Fruit fly (Drosophila melanogaster) whole organism, embryonic: ENCODE data around the gene CG16957.

ENCODE experiments used
- Abd-B ChIP-seq: fragments of 200-800 bp; sonication (Bioruptor generic); optimal IDR thresholded peaks from 2 replicates; lab custom pipeline; 2018; ENCODE audit warnings: missing biosample characterization, mild to moderate bottlenecking, missing genetic modification characterization, moderate library complexity
- Bgb ChIP-seq: fragments of 200-800 bp; sonication (Bioruptor generic); IDR thresholded peaks from 2 replicates; pipeline ENCODE4 v1.3.6; 2022; ENCODE audit warnings: missing biosample characterization, missing genetic modification characterization; ENCODE audit not compliant: partially characterized antibody
- Blimp-1 ChIP-seq: fragments of 200-800 bp; sonication (Bioruptor generic); optimal IDR thresholded peaks from 3 replicates; lab custom pipeline; 2018; ENCODE audit warnings: missing biosample characterization, missing genetic modification characterization, mild to moderate bottlenecking, moderate library complexity, missing genetic modification reagents
- CG10959 ChIP-seq: fragments of 200-800 bp; sonication (Bioruptor generic); IDR thresholded peaks from 2 replicates; pipeline ENCODE4 v1.3.6; 2022; ENCODE audit warnings: missing biosample characterization, missing genetic modification characterization
- CG10979 ChIP-seq: fragments of 200-800 bp; sonication (Bioruptor generic); optimal IDR thresholded peaks from 2 replicates; lab custom pipeline; 2018; ENCODE audit warnings: missing biosample characterization, mild to moderate bottlenecking, missing genetic modification characterization, moderate library complexity
- CG12071 ChIP-seq: fragments of 200-800 bp; sonication (Bioruptor generic); optimal IDR thresholded peaks from 3 replicates; lab custom pipeline; 2018; ENCODE audit warnings: missing biosample characterization, mild to moderate bottlenecking, missing genetic modification characterization
- CG12104 ChIP-seq: fragments of 200-800 bp; sonication (Bioruptor generic); optimal IDR thresholded peaks from 3 replicates; lab custom pipeline; 2016; ENCODE audit warnings: missing biosample characterization, missing genetic modification characterization
- CG12299 ChIP-seq: fragments of 200-800 bp; sonication (Bioruptor generic); optimal IDR thresholded peaks from 2 replicates; lab custom pipeline; 2018; ENCODE audit warnings: missing biosample characterization, mild to moderate bottlenecking, missing genetic modification characterization
- CG12391 ChIP-seq: fragments of 200-800 bp; sonication (Bioruptor generic); optimal IDR thresholded peaks from 3 replicates; lab custom pipeline; 2018; ENCODE audit warnings: missing biosample characterization, mild to moderate bottlenecking, missing genetic modification characterization, moderate library complexity
- CG12744 ChIP-seq: fragments of 200-800 bp; sonication (Bioruptor generic); optimal IDR thresholded peaks from 2 replicates; lab custom pipeline; 2016; ENCODE audit warnings: missing biosample characterization, missing genetic modification characterization
- CG12769 ChIP-seq: fragments of 200-800 bp; sonication (Bioruptor generic); optimal IDR thresholded peaks from 2 replicates; lab custom pipeline; 2019; ENCODE audit warnings: missing biosample characterization, mild to moderate bottlenecking, missing genetic modification characterization, moderate library complexity
- CG15601 ChIP-seq: fragments of 200-800 bp; sonication (Bioruptor generic); optimal IDR thresholded peaks from 3 replicates; lab custom pipeline; 2019; ENCODE audit warnings: missing biosample characterization, mild to moderate bottlenecking, missing genetic modification characterization, moderate library complexity
- CG16813 ChIP-seq: fragments of 200-800 bp; sonication (Bioruptor generic); IDR thresholded peaks from 3 replicates; pipeline ENCODE4 v1.3.6; 2022; ENCODE audit warnings: missing biosample characterization, missing genetic modification characterization; ENCODE audit not compliant: partially characterized antibody
- CG16863 ChIP-seq: fragments of 200-800 bp; sonication (Bioruptor generic); optimal IDR thresholded peaks from 3 replicates; lab custom pipeline; 2016; ENCODE audit warnings: missing biosample characterization, missing genetic modification characterization
- CG2889 ChIP-seq: fragments of 200-800 bp; sonication (Bioruptor generic); IDR thresholded peaks from 3 replicates; pipeline ENCODE4 v1.3.6; 2022; ENCODE audit warnings: missing biosample characterization, missing genetic modification characterization
- CG4707 ChIP-seq: fragments of 200-800 bp; sonication (Bioruptor generic); optimal IDR thresholded peaks from 2 replicates; lab custom pipeline; 2018; ENCODE audit warnings: missing biosample characterization, mild to moderate bottlenecking, missing genetic modification characterization, moderate library complexity
- CG6272 ChIP-seq: fragments of 200-800 bp; sonication (Bioruptor generic); IDR thresholded peaks from 2 replicates; pipeline ENCODE4 v1.3.6; 2022; ENCODE audit warnings: missing biosample characterization, missing genetic modification characterization
- CG6765 ChIP-seq: fragments of 200-800 bp; sonication (Bioruptor generic); optimal IDR thresholded peaks from 3 replicates; lab custom pipeline; 2017; ENCODE audit warnings: missing biosample characterization, mild to moderate bottlenecking, missing genetic modification characterization
- CG7271 ChIP-seq: fragments of 200-800 bp; sonication (Bioruptor generic); optimal IDR thresholded peaks from 2 replicates; lab custom pipeline; 2018; ENCODE audit warnings: missing biosample characterization, mild to moderate bottlenecking, missing genetic modification characterization, moderate library complexity
- CG7372 ChIP-seq: fragments of 200-800 bp; sonication (Bioruptor generic); IDR thresholded peaks from 2 replicates; pipeline ENCODE4 v1.3.6; 2022; ENCODE audit warnings: missing biosample characterization, missing genetic modification characterization
- CG8281 ChIP-seq: fragments of 200-800 bp; sonication (Bioruptor generic); optimal IDR thresholded peaks from 2 replicates; lab custom pipeline; 2018; ENCODE audit warnings: missing biosample characterization, mild to moderate bottlenecking, missing genetic modification characterization, moderate library complexity
- CG8924 ChIP-seq: fragments of 200-800 bp; optimal IDR thresholded peaks from 3 replicates; lab custom pipeline; 2019; ENCODE audit warnings: missing biosample characterization, mild to moderate bottlenecking, missing genetic modification characterization, moderate library complexity
- CG9437 ChIP-seq: fragments of 200-800 bp; sonication (Bioruptor generic); optimal IDR thresholded peaks from 2 replicates; lab custom pipeline; 2018; ENCODE audit warnings: missing biosample characterization, mild to moderate bottlenecking, missing genetic modification characterization
- D19A ChIP-seq: fragments of 200-800 bp; optimal IDR thresholded peaks from 3 replicates; lab custom pipeline; 2019; ENCODE audit warnings: missing biosample characterization, mild to moderate bottlenecking, missing genetic modification characterization, moderate library complexity
- Doc2 ChIP-seq: fragments of 200-800 bp; sonication (Bioruptor generic); IDR thresholded peaks from 2 replicates; pipeline ENCODE4 v1.3.6; 2022; ENCODE audit warnings: missing biosample characterization, missing genetic modification characterization
- Dref ChIP-seq: fragments of 200-800 bp; sonication (Bioruptor generic); IDR thresholded peaks from 2 replicates; pipeline ENCODE4 v1.3.6; 2022; ENCODE audit warnings: missing biosample characterization, missing genetic modification characterization
- Fer2 ChIP-seq: fragments of 200-800 bp; sonication (Bioruptor generic); optimal IDR thresholded peaks from 2 replicates; lab custom pipeline; 2018; ENCODE audit warnings: missing biosample characterization, mild to moderate bottlenecking, missing genetic modification characterization, moderate library complexity
- HLH54F ChIP-seq: fragments of 200-800 bp; sonication (Bioruptor generic); optimal IDR thresholded peaks from 3 replicates; lab custom pipeline; 2016; ENCODE audit warnings: missing biosample characterization, missing genetic modification characterization
- Mad ChIP-seq: fragments of 200-800 bp; sonication (Bioruptor generic); optimal IDR thresholded peaks from 2 replicates; lab custom pipeline; 2016; ENCODE audit warnings: missing biosample characterization, missing genetic modification characterization
- Max ChIP-seq: fragments of 200-800 bp; sonication (Bioruptor generic); optimal IDR thresholded peaks from 2 replicates; lab custom pipeline; 2016; ENCODE audit warnings: missing biosample characterization, mild to moderate bottlenecking, missing genetic modification characterization
- Med ChIP-seq: fragments of 200-800 bp; sonication (Bioruptor generic); peaks from one replicate; lab custom pipeline; 2016; ENCODE audit warnings: missing biosample characterization, missing genetic modification characterization, mild to moderate bottlenecking, inconsistent platforms, moderate library complexity
- Sry-δ ChIP-seq: fragments of 200-800 bp; sonication (Bioruptor generic); optimal IDR thresholded peaks from 2 replicates; lab custom pipeline; 2016; ENCODE audit warnings: missing biosample characterization, missing genetic modification characterization
- ara ChIP-seq: fragments of 200-800 bp; sonication (Bioruptor generic); IDR thresholded peaks from 2 replicates; pipeline ENCODE4 v1.3.6; 2022; ENCODE audit warnings: missing biosample characterization, missing genetic modification characterization
- chn ChIP-seq: fragments of 200-800 bp; sonication (Bioruptor generic); optimal IDR thresholded peaks from 2 replicates; lab custom pipeline; 2016; ENCODE audit warnings: missing biosample characterization, missing genetic modification characterization
- ems ChIP-seq: fragments of 200-800 bp; sonication (Bioruptor generic); optimal IDR thresholded peaks from 3 replicates; lab custom pipeline; 2016; ENCODE audit warnings: missing biosample characterization, missing genetic modification characterization
- gcm ChIP-seq: fragments of 200-800 bp; sonication (Bioruptor generic); optimal IDR thresholded peaks from 2 replicates; lab custom pipeline; 2019; ENCODE audit warnings: missing biosample characterization, mild to moderate bottlenecking, missing genetic modification characterization, moderate library complexity
- gro ChIP-seq: fragments of 200-800 bp; sonication (Bioruptor generic); optimal IDR thresholded peaks from 2 replicates; lab custom pipeline; 2016; ENCODE audit warnings: missing biosample characterization, missing genetic modification characterization
- ham ChIP-seq: fragments of 200-800 bp; sonication (Bioruptor generic); IDR thresholded peaks from 2 replicates; pipeline ENCODE4 v1.3.6; 2022; ENCODE audit warnings: missing biosample characterization, missing genetic modification characterization
- hbn ChIP-seq: fragments of 200-800 bp; sonication (Bioruptor generic); IDR thresholded peaks from 2 replicates; pipeline ENCODE4 v1.3.6; 2022; ENCODE audit warnings: missing biosample characterization, missing genetic modification characterization; ENCODE audit not compliant: partially characterized antibody
- jing ChIP-seq: fragments of 200-800 bp; sonication (Bioruptor generic); optimal IDR thresholded peaks from 2 replicates; lab custom pipeline; 2018; ENCODE audit warnings: missing biosample characterization, mild to moderate bottlenecking, missing genetic modification characterization
- klu ChIP-seq: fragments of 200-800 bp; sonication (Bioruptor generic); IDR thresholded peaks from 2 replicates; pipeline ENCODE4 v1.3.6; 2022; ENCODE audit warnings: missing biosample characterization, missing genetic modification characterization
- lov ChIP-seq, 2 experiments: fragments of 200-800 bp in 1 of 2; fragments of >200 bp in 1 of 2; sonication (Bioruptor generic) in 1 of 2; IDR thresholded peaks in 1 of 2; optimal IDR thresholded peaks in 1 of 2; 2 replicates in 1 of 2; 3 replicates in 1 of 2; pipeline versions ENCODE4 v1.3.6 to Lab custom; 2017 to 2022; ENCODE audit warnings: missing biosample characterization in 1 of 2, missing genetic modification characterization in 1 of 2
- nmo ChIP-seq: fragments of 200-800 bp; sonication (Bioruptor generic); optimal IDR thresholded peaks from 2 replicates; lab custom pipeline; 2018; ENCODE audit warnings: missing biosample characterization, mild to moderate bottlenecking, missing genetic modification characterization, moderate library complexity
- nom ChIP-seq: fragments of 200-800 bp; sonication (Bioruptor generic); optimal IDR thresholded peaks from 2 replicates; lab custom pipeline; 2017; ENCODE audit warnings: missing biosample characterization, missing genetic modification characterization, mild to moderate bottlenecking, moderate library complexity, missing genetic modification reagents
- onecut ChIP-seq: fragments of 200-800 bp; sonication (Bioruptor generic); IDR thresholded peaks from 2 replicates; pipeline ENCODE4 v1.3.6; 2022; ENCODE audit warnings: missing biosample characterization, missing genetic modification characterization
- pb ChIP-seq: fragments of 200-800 bp; sonication (Bioruptor generic); optimal IDR thresholded peaks from 3 replicates; lab custom pipeline; 2016; ENCODE audit warnings: missing biosample characterization, missing genetic modification characterization
- pnt ChIP-seq: fragments of 200-800 bp; sonication (Bioruptor generic); optimal IDR thresholded peaks from 3 replicates; lab custom pipeline; 2016; ENCODE audit warnings: missing biosample characterization, missing genetic modification characterization
- schlank ChIP-seq: fragments of 200-800 bp; sonication (Bioruptor generic); optimal IDR thresholded peaks from 2 replicates; lab custom pipeline; 2018; ENCODE audit warnings: missing biosample characterization, mild to moderate bottlenecking, missing genetic modification characterization
- tin ChIP-seq: fragments of 200-800 bp; sonication (Bioruptor generic); optimal IDR thresholded peaks from 3 replicates; lab custom pipeline; 2016; ENCODE audit warnings: missing biosample characterization, missing genetic modification characterization
- usp ChIP-seq: fragments of >200 bp; optimal IDR thresholded peaks from 2 replicates; lab custom pipeline; 2017; ENCODE audit warnings: missing biosample characterization, missing genetic modification characterization

The CG16957 gene

dm6 chr2L:13368940-13369339, 27.0 kb downstream of the CG16957 start, which contains the start of gene CG31855 (continued):
- TF ChIP-seq CG8281 (tag; lab: Kevin White, UChicago) (peak; percentile 49), ems (GFP tag; lab: Kevin White, UChicago) (peak; percentile 86), CG12391 (peak; percentile 88), onecut (GFP tag; lab: Robert Waterston, UW) (peak; percentile 73), CG10959 (GFP tag; lab: Robert Waterston, UW) (peak; percentile 76), CG6765 (GFP tag; lab: Kevin White, UChicago) (peak; percentile 84), Blimp-1 (GFP tag; lab: Kevin White, UChicago) (peak; percentile 71), gcm (peak; percentile 68), CG10979 (tag; lab: Kevin White, UChicago) (peak; percentile 70), CG2889 (GFP tag; lab: Robert Waterston, UW) (peak; percentile 57; the same call in 2 of the 3 replicates), CG12104 (GFP tag; lab: Kevin White, UChicago) (peak; percentile 67), lov (optimal IDR thresholded peaks at IDR 0.05; lab: Kevin White, UChicago) (no peak), lov (GFP tag; IDR thresholded peaks at IDR 0.05; lab: Robert Waterston, UW) (peak; percentile 62; the same call in 1 of the 3 replicates), CG7372 (GFP tag; lab: Robert Waterston, UW) (peak; percentile 78), gro (GFP tag; lab: Kevin White, UChicago) (peak; percentile 91), Sry-δ (GFP tag; lab: Kevin White, UChicago) (peak; percentile 35), chn (GFP tag; lab: Kevin White, UChicago) (peak; percentile 87), Doc2 (no peak), klu (GFP tag; lab: Robert Waterston, UW) (peak; percentile 62), CG8924 (tag; lab: Kevin White, UChicago) (peak; percentile 82), CG15601 (tag; lab: Kevin White, UChicago) (peak; percentile 73), schlank (tag; lab: Kevin White, UChicago) (peak; percentile 61), CG12769 (tag; lab: Kevin White, UChicago) (no peak), CG12071 (GFP tag; lab: Kevin White, UChicago) (peak; percentile 74), tin (GFP tag; lab: Kevin White, UChicago) (peak; percentile 88), Fer2 (tag; lab: Kevin White, UChicago) (peak; percentile 79), jing (GFP tag; lab: Kevin White, UChicago) (no peak), pnt (GFP tag; lab: Kevin White, UChicago) (peak; percentile 47), CG9437 (GFP tag; lab: Kevin White, UChicago) (peak; percentile 68), CG16813 (GFP tag; lab: Robert Waterston, UW) (no peak), CG12744 (peak; percentile 63), Bgb (GFP tag; lab: Robert Waterston, UW) (peak; percentile 49; the same call in 1 of the 2 replicates), nmo (GFP tag; lab: Kevin White, UChicago) (peak; percentile 62), usp (no peak), ara (GFP tag; lab: Robert Waterston, UW) (peak; percentile 62; the same call in 1 of the 2 replicates), Mad (GFP tag; lab: Kevin White, UChicago) (peak; percentile 76), D19A (peak; percentile 56), CG7271 (tag; lab: Kevin White, UChicago) (peak; percentile 33), Med (GFP tag; lab: Kevin White, UChicago) (peak; percentile 95), CG4707 (GFP tag; lab: Kevin White, UChicago) (peak; percentile 91), Dref (GFP tag; lab: Robert Waterston, UW) (0 out of 2 replicates have a peak, but pooled peaks have one; percentile 25), hbn (no peak), CG16863 (peak; percentile 63), ham (GFP tag; lab: Robert Waterston, UW) (peak; percentile 37; the same call in 1 of the 2 replicates), pb (GFP tag; lab: Kevin White, UChicago) (no peak), HLH54F (GFP tag; lab: Kevin White, UChicago) (peak; percentile 74), nom (peak; percentile 73), CG6272 (GFP tag; lab: Robert Waterston, UW) (peak; percentile 77), Abd-B (GFP tag; lab: Kevin White, UChicago) (peak; percentile 30), Max (GFP tag; lab: Kevin White, UChicago) (peak; percentile 81), CG12299 (tag; lab: Kevin White, UChicago) (peak; percentile 78)
